Worm (Caenorhabditis elegans) whole organism, L1 larva: ENCODE measurements around the gene klp-7.

Experiments
- C04F5.9 ChIP-seq: sonication (generic microtip); optimal IDR thresholded peaks from 2 replicates; lab custom pipeline; 2016; ENCODE audit warnings: missing genetic modification characterization, missing compliant biosample characterization
- C16A3.4 ChIP-seq: fragments of 150-350 bp; optimal IDR thresholded peaks from 2 replicates; lab custom pipeline; 2014; ENCODE audit warnings: missing biosample characterization, missing genetic modification characterization
- F16B12.6 ChIP-seq: fragments of 150-350 bp; optimal IDR thresholded peaks from 2 replicates; lab custom pipeline; 2014; ENCODE audit warnings: missing biosample characterization, missing genetic modification characterization
- alr-1 ChIP-seq: fragments of 200-800 bp; sonication (Bioruptor generic); optimal IDR thresholded peaks from 2 replicates; lab custom pipeline; 2018; ENCODE audit warnings: borderline replicate concordance, mild to moderate bottlenecking, missing genetic modification characterization, missing compliant biosample characterization
- aly-2 ChIP-seq: fragments of 150-350 bp; optimal IDR thresholded peaks from 2 replicates; lab custom pipeline; 2014; ENCODE audit warnings: missing biosample characterization, missing genetic modification characterization
- ama-1 ChIP-seq: fragments of 150-350 bp; optimal IDR thresholded peaks from 2 replicates; lab custom pipeline; 2014
- blmp-1 ChIP-seq: fragments of 150-350 bp; optimal IDR thresholded peaks from 2 replicates; lab custom pipeline; 2014; ENCODE audit warnings: missing biosample characterization, missing genetic modification characterization
- ceh-63 ChIP-seq: fragments of 200-800 bp; sonication (Bioruptor generic); optimal IDR thresholded peaks from 2 replicates; lab custom pipeline; 2018; ENCODE audit warnings: mild to moderate bottlenecking, missing genetic modification characterization, missing compliant biosample characterization
- ceh-8 ChIP-seq: fragments of 200-800 bp; sonication (Bioruptor generic); optimal IDR thresholded peaks from 2 replicates; lab custom pipeline; 2018; ENCODE audit warnings: mild to moderate bottlenecking, missing genetic modification characterization, moderate library complexity, missing compliant biosample characterization
- ceh-90 ChIP-seq: sonication (generic microtip); optimal IDR thresholded peaks from 2 replicates; lab custom pipeline; 2016; ENCODE audit warnings: missing genetic modification characterization, missing compliant biosample characterization
- ces-1 ChIP-seq: fragments of 150-350 bp; optimal IDR thresholded peaks from 2 replicates; lab custom pipeline; 2014; ENCODE audit warnings: missing biosample characterization, missing genetic modification reagents, missing genetic modification characterization
- dpl-1 ChIP-seq, 3 experiments: fragments of 150-350 bp in 2 of 3; sonication (generic microtip) in 1 of 3; optimal IDR thresholded peaks; 2 replicates each; lab custom pipeline; 2014 to 2017; ENCODE audit warnings: missing biosample characterization in 3 of 3, missing genetic modification characterization in 3 of 3, missing genetic modification reagents in 3 of 3
- dsc-1 ChIP-seq: sonication (generic microtip); optimal IDR thresholded peaks from 2 replicates; lab custom pipeline; 2016; ENCODE audit warnings: mild to moderate bottlenecking, missing genetic modification characterization, missing compliant biosample characterization
- efl-1 ChIP-seq, 4 experiments: fragments of 150-350 bp; optimal IDR thresholded peaks in 3 of 4; peaks in 1 of 4; 1 replicate in 1 of 4; 2 replicates in 3 of 4; lab custom pipeline; 2014; ENCODE audit warnings: missing biosample characterization in 2 of 4, missing genetic modification characterization in 2 of 4, missing genetic modification reagents in 2 of 4
- efl-3 ChIP-seq: fragments of 200-800 bp; sonication (Bioruptor generic); optimal IDR thresholded peaks from 2 replicates; lab custom pipeline; 2018; ENCODE audit warnings: mild to moderate bottlenecking, missing genetic modification characterization, missing compliant biosample characterization
- egl-13 ChIP-seq: sonication (generic microtip); optimal IDR thresholded peaks from 2 replicates; lab custom pipeline; 2016; ENCODE audit warnings: missing genotype, missing genetic modification reagents, missing genetic modification characterization, missing compliant biosample characterization
- egl-27 ChIP-seq, 2 experiments: fragments of 150-350 bp in 1 of 2; sonication (generic microtip); optimal IDR thresholded peaks; 3 replicates each; lab custom pipeline; 2017 to 2018; ENCODE audit warnings: missing biosample characterization in 2 of 2, missing genetic modification characterization in 2 of 2, missing genetic modification reagents in 2 of 2
- elt-2 ChIP-seq: sonication (generic microtip); optimal IDR thresholded peaks from 2 replicates; lab custom pipeline; 2016; ENCODE audit warnings: missing genetic modification characterization, mild to moderate bottlenecking, inconsistent platforms, missing compliant biosample characterization, missing genetic modification reagents
- ets-5 ChIP-seq: fragments of 200-800 bp; sonication (Bioruptor generic); IDR thresholded peaks from 2 replicates; pipeline ENCODE4 v1.3.6; 2022; ENCODE audit warnings: missing genetic modification characterization, missing compliant biosample characterization
- fkh-4 ChIP-seq: sonication (generic microtip); optimal IDR thresholded peaks from 2 replicates; lab custom pipeline; 2016; ENCODE audit warnings: missing compliant biosample characterization, missing genetic modification characterization, borderline replicate concordance
- fos-1 ChIP-seq: fragments of 150-350 bp; optimal IDR thresholded peaks from 2 replicates; lab custom pipeline; 2014; ENCODE audit warnings: missing biosample characterization, missing genetic modification characterization
- grh-1 ChIP-seq: fragments of 200-800 bp; sonication (Bioruptor generic); IDR thresholded peaks from 2 replicates; pipeline ENCODE4 v1.3.6; 2022; ENCODE audit warnings: missing genetic modification reagents, missing genetic modification characterization, missing compliant biosample characterization
- hpl-2 ChIP-seq: fragments of 150-350 bp; optimal IDR thresholded peaks from 2 replicates; lab custom pipeline; 2014; ENCODE audit warnings: missing biosample characterization, missing genetic modification reagents, missing genetic modification characterization
- irx-1 ChIP-seq: sonication (generic microtip); optimal IDR thresholded peaks from 2 replicates; lab custom pipeline; 2016; ENCODE audit warnings: missing genetic modification characterization, missing compliant biosample characterization
- isw-1 ChIP-seq: fragments of 200-800 bp; sonication (Bioruptor generic); IDR thresholded peaks from 2 replicates; pipeline ENCODE4 v1.3.6; 2022; ENCODE audit warnings: missing genetic modification characterization, missing compliant biosample characterization
- lin-13 ChIP-seq: fragments of 150-350 bp; optimal IDR thresholded peaks from 2 replicates; lab custom pipeline; 2014; ENCODE audit warnings: missing biosample characterization, missing genetic modification reagents, missing genetic modification characterization
- lir-3 ChIP-seq: sonication (generic microtip); optimal IDR thresholded peaks from 2 replicates; lab custom pipeline; 2016; ENCODE audit warnings: mild to moderate bottlenecking, missing genetic modification characterization, moderate library complexity, missing compliant biosample characterization; ENCODE audit not compliant: poor library complexity
- lsy-2 ChIP-seq, 2 experiments: fragments of 150-350 bp; optimal IDR thresholded peaks; 2 replicates each; lab custom pipeline; 2014; ENCODE audit warnings: missing biosample characterization in 2 of 2, missing genetic modification characterization in 2 of 2
- mab-9 ChIP-seq: fragments of 200-800 bp; sonication (Bioruptor generic); IDR thresholded peaks from 2 replicates; pipeline ENCODE4 v1.3.6; 2022; ENCODE audit warnings: missing genetic modification reagents, missing genetic modification characterization, missing compliant biosample characterization
- mdl-1 ChIP-seq, 2 experiments: fragments of 150-350 bp; optimal IDR thresholded peaks; 2 replicates each; lab custom pipeline; 2014 to 2017; ENCODE audit warnings: missing biosample characterization in 2 of 2, missing genetic modification characterization in 2 of 2, inconsistent platforms in 1 of 2
- mef-2 ChIP-seq: fragments of 150-350 bp; optimal IDR thresholded peaks from 2 replicates; lab custom pipeline; 2014; ENCODE audit warnings: missing biosample characterization, missing genetic modification characterization
- mep-1 ChIP-seq: fragments of 150-350 bp; optimal IDR thresholded peaks from 2 replicates; lab custom pipeline; 2014; ENCODE audit warnings: missing biosample characterization, missing genetic modification characterization
- nhr-11 ChIP-seq: fragments of 150-350 bp; optimal IDR thresholded peaks from 2 replicates; lab custom pipeline; 2014; ENCODE audit warnings: missing biosample characterization, missing genetic modification characterization
- nhr-28 ChIP-seq: fragments of 150-350 bp; optimal IDR thresholded peaks from 2 replicates; lab custom pipeline; 2014; ENCODE audit warnings: missing biosample characterization, missing genetic modification characterization
- nhr-47 ChIP-seq: sonication (generic microtip); optimal IDR thresholded peaks from 2 replicates; lab custom pipeline; 2016; ENCODE audit warnings: mild to moderate bottlenecking, missing genetic modification characterization, moderate library complexity, missing compliant biosample characterization
- nhr-71 ChIP-seq: sonication (generic microtip); optimal IDR thresholded peaks from 2 replicates; lab custom pipeline; 2016; ENCODE audit warnings: mild to moderate bottlenecking, missing genetic modification characterization, moderate library complexity, missing compliant biosample characterization
- nhr-76 ChIP-seq: sonication (generic microtip); optimal IDR thresholded peaks from 2 replicates; lab custom pipeline; 2017; ENCODE audit warnings: missing biosample characterization, missing genetic modification characterization
- nhr-77 ChIP-seq: fragments of 150-350 bp; optimal IDR thresholded peaks from 2 replicates; lab custom pipeline; 2014; ENCODE audit warnings: missing biosample characterization, missing genetic modification characterization
- nhr-85 ChIP-seq: sonication (generic microtip); peaks from one replicate; lab custom pipeline; 2016; ENCODE audit warnings: missing genetic modification characterization, inconsistent platforms, missing compliant biosample characterization
- nhr-90 ChIP-seq: sonication (generic microtip); optimal IDR thresholded peaks from 2 replicates; lab custom pipeline; 2016; ENCODE audit warnings: mild to moderate bottlenecking, missing genetic modification characterization, missing compliant biosample characterization; ENCODE audit not compliant: poor library complexity
- pag-3 ChIP-seq: sonication (generic microtip); optimal IDR thresholded peaks from 2 replicates; lab custom pipeline; 2017; ENCODE audit warnings: missing genetic modification characterization, mild to moderate bottlenecking, missing compliant biosample characterization, antibody characterized with exemption, borderline replicate concordance; ENCODE audit not compliant: insufficient read depth
- rnt-1 ChIP-seq: sonication (generic microtip); optimal IDR thresholded peaks from 2 replicates; lab custom pipeline; 2016; ENCODE audit warnings: mild to moderate bottlenecking, missing genetic modification characterization, moderate library complexity, missing compliant biosample characterization
- snpc-4 ChIP-seq: fragments of 150-350 bp; optimal IDR thresholded peaks from 2 replicates; lab custom pipeline; 2014; ENCODE audit warnings: missing biosample characterization, missing genetic modification characterization
- sox-4 ChIP-seq: sonication (generic microtip); optimal IDR thresholded peaks from 2 replicates; lab custom pipeline; 2016; ENCODE audit warnings: missing genetic modification characterization, missing compliant biosample characterization
- swsn-7 ChIP-seq: sonication (generic microtip); optimal IDR thresholded peaks from 2 replicates; lab custom pipeline; 2016; ENCODE audit warnings: missing genetic modification characterization, missing compliant biosample characterization
- tbx-2 ChIP-seq: sonication (generic microtip); optimal IDR thresholded peaks from 2 replicates; lab custom pipeline; 2016; ENCODE audit warnings: missing genetic modification characterization, missing compliant biosample characterization
- unc-130 ChIP-seq: fragments of 150-350 bp; optimal IDR thresholded peaks from 2 replicates; lab custom pipeline; 2017; ENCODE audit warnings: missing biosample characterization, missing genetic modification characterization, inconsistent platforms
- unc-62 ChIP-seq: fragments of 150-350 bp; optimal IDR thresholded peaks from 2 replicates; lab custom pipeline; 2014; ENCODE audit warnings: missing biosample characterization, missing genetic modification reagents, missing genetic modification characterization
- unc-86 ChIP-seq: sonication (generic microtip); optimal IDR thresholded peaks from 2 replicates; lab custom pipeline; 2016; ENCODE audit warnings: missing genetic modification characterization, missing compliant biosample characterization
- vab-15 ChIP-seq: sonication (generic microtip); optimal IDR thresholded peaks from 2 replicates; lab custom pipeline; 2017; ENCODE audit warnings: missing genotype, mild to moderate bottlenecking, missing genetic modification characterization, missing compliant biosample characterization
- xbp-1 ChIP-seq: sonication (generic microtip); optimal IDR thresholded peaks from 2 replicates; lab custom pipeline; 2016; ENCODE audit warnings: missing genetic modification characterization, missing compliant biosample characterization
- zag-1 ChIP-seq: fragments of 150-350 bp; optimal IDR thresholded peaks from 2 replicates; lab custom pipeline; 2014; ENCODE audit warnings: missing biosample characterization, missing genetic modification characterization
- ztf-4 ChIP-seq: fragments of 150-350 bp; optimal IDR thresholded peaks from 2 replicates; lab custom pipeline; 2014; ENCODE audit warnings: missing biosample characterization, missing genetic modification characterization

klp-7 gene

ce11 chrIII:10819778-10820177 is 14.1 kb downstream of the klp-7 start:
- peak; percentile 79 for TF ChIP-seq unc-130 (tag; lab: Kevin White, UChicago)
- TF ChIP-seq sox-4 (tag; lab: Kevin White, UChicago), result no peak
- TF ChIP-seq mep-1, result no peak
- peak; percentile 52 for TF ChIP-seq xbp-1 (tag; lab: Kevin White, UChicago)
- TF ChIP-seq efl-1 (optimal IDR thresholded peaks at IDR 0.05; lab: Kevin White, UChicago), result peak; percentile 33 to 34
- peak in 1 of 2 experiments; percentile 92 for TF ChIP-seq efl-1 (GFP tag; optimal IDR thresholded peaks at IDR 0.05 in 1 of 2; lab: Kevin White, UChicago)
- no peak for TF ChIP-seq grh-1 (GFP tag; lab: Robert Waterston, UW)
- no peak for TF ChIP-seq F16B12.6 (tag; lab: Kevin White, UChicago)
- no peak for TF ChIP-seq C16A3.4 (tag; lab: Kevin White, UChicago)
- TF ChIP-seq ztf-4 (tag; lab: Kevin White, UChicago), result peak; percentile 63
- no peak for TF ChIP-seq snpc-4
- TF ChIP-seq egl-13 (tag; lab: Kevin White, UChicago), result peak; percentile 17
- no peak for TF ChIP-seq zag-1 (tag; lab: Kevin White, UChicago)
- no peak for TF ChIP-seq hpl-2
- no peak for TF ChIP-seq ceh-63 (GFP tag; lab: Kevin White, UChicago)
- peak; percentile 60 to 80 for TF ChIP-seq lsy-2 (tag; optimal IDR thresholded peaks at IDR 0.05; lab: Kevin White, UChicago)
- TF ChIP-seq ets-5, result no peak
- no peak for TF ChIP-seq nhr-76 (tag; lab: Kevin White, UChicago)
- TF ChIP-seq blmp-1 (tag; lab: Kevin White, UChicago), result no peak
- TF ChIP-seq fos-1 (tag; lab: Kevin White, UChicago), result no peak
- no peak for TF ChIP-seq alr-1
- TF ChIP-seq unc-62, result no peak
- no peak for TF ChIP-seq nhr-90 (tag; lab: Kevin White, UChicago)
- TF ChIP-seq nhr-47 (tag; lab: Kevin White, UChicago), result peak; percentile 52
- no peak for TF ChIP-seq nhr-28 (tag; lab: Kevin White, UChicago)
- TF ChIP-seq elt-2, result no peak
- TF ChIP-seq dpl-1 (GFP tag; optimal IDR thresholded peaks at IDR 0.05; lab: Kevin White, UChicago), result no peak
- no peak for TF ChIP-seq unc-86 (tag; lab: Kevin White, UChicago)
- no peak for TF ChIP-seq nhr-77 (tag; lab: Kevin White, UChicago)
- no peak for TF ChIP-seq ces-1 (GFP tag; lab: Kevin White, UChicago)
- no peak for TF ChIP-seq aly-2 (tag; lab: Kevin White, UChicago)
- TF ChIP-seq nhr-11 (tag; lab: Kevin White, UChicago), result peak; percentile 46
- TF ChIP-seq C04F5.9, result no peak
- peak; percentile 9 for TF ChIP-seq pag-3 (tag; lab: Kevin White, UChicago)
- no peak for TF ChIP-seq fkh-4
- TF ChIP-seq ceh-8, result no peak
- TF ChIP-seq vab-15 (tag; lab: Kevin White, UChicago), result no peak
- TF ChIP-seq nhr-85 (tag; lab: Kevin White, UChicago), result no peak
- no peak for TF ChIP-seq isw-1 (GFP tag; lab: Robert Waterston, UW)
- peak; percentile 48 for TF ChIP-seq swsn-7 (tag; lab: Kevin White, UChicago)
- TF ChIP-seq tbx-2, result peak; percentile 40
- TF ChIP-seq egl-27 (tag; optimal IDR thresholded peaks at IDR 0.05; lab: Kevin White, UChicago), result no peak
- no peak for TF ChIP-seq efl-3
- no peak for TF ChIP-seq lin-13 (GFP tag; lab: Kevin White, UChicago)
- TF ChIP-seq nhr-71 (tag; lab: Kevin White, UChicago), result peak; percentile 86
- peak; percentile 83 for TF ChIP-seq rnt-1 (tag; lab: Kevin White, UChicago)
- no peak for TF ChIP-seq mab-9 (GFP tag; lab: Robert Waterston, UW)
- TF ChIP-seq lir-3, result no peak
- peak; percentile 45 for TF ChIP-seq dsc-1 (tag; lab: Kevin White, UChicago)
- TF ChIP-seq ama-1 (lab: Kevin White, UChicago), result peak; percentile 35
- no peak for TF ChIP-seq ceh-90
- peak; percentile 37 for TF ChIP-seq irx-1
- peak in 1 of 2 experiments; percentile 29 for TF ChIP-seq mdl-1 (tag; optimal IDR thresholded peaks at IDR 0.05; lab: Kevin White, UChicago)
- no peak for TF ChIP-seq mef-2 (tag; lab: Kevin White, UChicago)
